Worm (Caenorhabditis elegans): ENCODE data around the gene pxd-1.

- TF ChIP-seq lin-13 (tag; optimal IDR thresholded peaks at IDR 0.05) = no peak
- TF ChIP-seq nhr-76 (tag; optimal IDR thresholded peaks at IDR 0.05) = no peak
- no peak for TF ChIP-seq unc-62 (GFP tag; optimal IDR thresholded peaks at IDR 0.05)
- TF ChIP-seq pha-4 (tag; optimal IDR thresholded peaks at IDR 0.05) = no peak
- TF ChIP-seq nhr-12 (tag; optimal IDR thresholded peaks at IDR 0.05) = no peak
- no peak for TF ChIP-seq zip-8 (tag; optimal IDR thresholded peaks at IDR 0.05)
- TF ChIP-seq nhr-28 (tag; optimal IDR thresholded peaks at IDR 0.05) = no peak
- no peak for TF ChIP-seq drap-1 (GFP tag; optimal IDR thresholded peaks at IDR 0.05)
- no peak for TF ChIP-seq mep-1 (tag; optimal IDR thresholded peaks at IDR 0.05)
- TF ChIP-seq ceh-83 (GFP tag; optimal IDR thresholded peaks at IDR 0.05) = no peak
- no peak for TF ChIP-seq ceh-39 (tag; optimal IDR thresholded peaks at IDR 0.05)
Measured at ce11 chrIII:4028061-4028460, 22.1 kb downstream of the pxd-1 start, which contains the start of gene T02C12.5.
